Fruit fly (Drosophila melanogaster): ENCODE measurements around the gene CG9662.

CG9662 gene

dm6 chr2L:3376684-3377086, at the start of gene CG9662, which contains the start of gene Ptpa:
Gene CG9662 (minus strand): TSS chr2L:3376737.
Gene Ptpa (plus strand): TSS chr2L:3377002.
- peak; percentile 29 for TF ChIP-seq Myc (optimal IDR thresholded peaks at IDR 0.05)
- TF ChIP-seq sv (GFP tag; optimal IDR thresholded peaks at IDR 0.05): peak; percentile 46
- no peak for TF ChIP-seq Hr78 (GFP tag; optimal IDR thresholded peaks at IDR 0.05)
- peak; percentile 63 for TF ChIP-seq Sp1 (GFP tag; optimal IDR thresholded peaks at IDR 0.05)
- TF ChIP-seq woc (GFP tag; optimal IDR thresholded peaks at IDR 0.05): peak; percentile 79
- no peak for TF ChIP-seq GATAd (GFP tag; optimal IDR thresholded peaks at IDR 0.05)
- TF ChIP-seq ey (GFP tag; optimal IDR thresholded peaks at IDR 0.05): peak; percentile 79
- TF ChIP-seq Vsx2 (GFP tag; optimal IDR thresholded peaks at IDR 0.05; ENCODE audit: partially characterized antibody): no peak
- TF ChIP-seq Rel (GFP tag; optimal IDR thresholded peaks at IDR 0.05): no peak
- peak; percentile 53 for TF ChIP-seq Rel (tag; optimal IDR thresholded peaks at IDR 0.05)
- no peak for TF ChIP-seq dl (GFP tag; optimal IDR thresholded peaks at IDR 0.05; ENCODE audit: insufficient read depth in 1 of 2, partially characterized antibody in 2 of 2)
- no peak for TF ChIP-seq usp (GFP tag; optimal IDR thresholded peaks at IDR 0.05)
- peak in 1 of 2 experiments; percentile 81 for TF ChIP-seq foxo (GFP tag; optimal IDR thresholded peaks at IDR 0.05)
- no peak for TF ChIP-seq lola (GFP tag; optimal IDR thresholded peaks at IDR 0.05)
- TF ChIP-seq N (GFP tag; optimal IDR thresholded peaks at IDR 0.05): no peak
- TF ChIP-seq sage (GFP tag; optimal IDR thresholded peaks at IDR 0.05): no peak
- peak; percentile 59 for TF ChIP-seq CG9705 (GFP tag; optimal IDR thresholded peaks at IDR 0.05)
- TF ChIP-seq HLH106 (tag; optimal IDR thresholded peaks at IDR 0.05): peak; percentile 77
- no peak for TF ChIP-seq Dfd (GFP tag; optimal IDR thresholded peaks at IDR 0.05)
- no peak for TF ChIP-seq CrebA (GFP tag; optimal IDR thresholded peaks at IDR 0.05; ENCODE audit: borderline replicate concordance)
- TF ChIP-seq CG32264 (GFP tag; optimal IDR thresholded peaks at IDR 0.05): peak; percentile 58
- peak; percentile 38 for TF ChIP-seq dsf (GFP tag; optimal IDR thresholded peaks at IDR 0.05; ENCODE audit: borderline replicate concordance)
- TF ChIP-seq Abd-B (GFP tag; optimal IDR thresholded peaks at IDR 0.05): no peak
- no peak for TF ChIP-seq Mio (GFP tag; optimal IDR thresholded peaks at IDR 0.05)
- TF ChIP-seq Dif (GFP tag; optimal IDR thresholded peaks at IDR 0.05; ENCODE audit: partially characterized antibody): no peak
- peak; percentile 0 for TF ChIP-seq jim (GFP tag; optimal IDR thresholded peaks at IDR 0.05)
- TF ChIP-seq br (GFP tag; optimal IDR thresholded peaks at IDR 0.05): peak; percentile 54
- TF ChIP-seq OdsH (GFP tag; optimal IDR thresholded peaks at IDR 0.05): peak; percentile 42
- TF ChIP-seq h (GFP tag; optimal IDR thresholded peaks at IDR 0.05): peak; percentile 71
- peak; percentile 72 for TF ChIP-seq fru (GFP tag; optimal IDR thresholded peaks at IDR 0.05)
- no peak for TF ChIP-seq tai (GFP tag; optimal IDR thresholded peaks at IDR 0.05)
- TF ChIP-seq brk (GFP tag; optimal IDR thresholded peaks at IDR 0.05): no peak
- TF ChIP-seq Jra (GFP tag; optimal IDR thresholded peaks at IDR 0.05): peak; percentile 53
- TF ChIP-seq pan (optimal IDR thresholded peaks at IDR 0.05): no peak
- TF ChIP-seq Hr83 (GFP tag; optimal IDR thresholded peaks at IDR 0.05; ENCODE audit: poor library complexity, severe bottlenecking): peak; percentile 9
- TF ChIP-seq dmrt93B (GFP tag; optimal IDR thresholded peaks at IDR 0.05): peak; percentile 64
- peak; percentile 82 for TF ChIP-seq Hnf4 (GFP tag; optimal IDR thresholded peaks at IDR 0.05)
- peak; percentile 38 for TF ChIP-seq psq (GFP tag; optimal IDR thresholded peaks at IDR 0.05)
- peak; percentile 73 for TF ChIP-seq rgr (GFP tag; optimal IDR thresholded peaks at IDR 0.05)

DNA sequence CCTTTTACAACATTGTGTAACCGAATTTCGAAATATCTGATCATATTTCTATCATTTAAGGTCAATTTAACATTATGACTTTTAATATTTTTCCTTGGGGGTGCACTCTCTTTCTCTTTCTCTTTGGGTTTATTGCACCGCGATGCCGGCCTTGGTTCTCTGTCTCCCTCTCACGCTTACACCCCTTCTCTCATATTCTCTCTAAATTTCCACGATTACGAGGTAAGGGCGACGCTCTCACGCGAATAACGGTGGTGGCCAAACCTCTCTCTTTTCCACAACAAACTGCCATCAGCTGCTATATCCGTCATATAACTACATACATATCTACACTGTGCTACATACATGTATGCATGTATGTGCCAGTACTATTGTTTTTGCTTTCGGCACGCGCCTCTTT, 49.4 kb upstream of the CG9662 start:
- no peak for TF ChIP-seq rgr (GFP tag; optimal IDR thresholded peaks at IDR 0.05)
- TF ChIP-seq dmrt93B (GFP tag; optimal IDR thresholded peaks at IDR 0.05): no peak
- no peak for TF ChIP-seq Sp1 (GFP tag; optimal IDR thresholded peaks at IDR 0.05)
- no peak for TF ChIP-seq GATAd (GFP tag; optimal IDR thresholded peaks at IDR 0.05)
- TF ChIP-seq N (GFP tag; optimal IDR thresholded peaks at IDR 0.05): no peak
- no peak for TF ChIP-seq Hnf4 (GFP tag; optimal IDR thresholded peaks at IDR 0.05)
- no peak for TF ChIP-seq sv (GFP tag; optimal IDR thresholded peaks at IDR 0.05)
- no peak for TF ChIP-seq Jra (GFP tag; optimal IDR thresholded peaks at IDR 0.05)
- TF ChIP-seq foxo (GFP tag; optimal IDR thresholded peaks at IDR 0.05): no peak
- no peak for TF ChIP-seq HLH106 (tag; optimal IDR thresholded peaks at IDR 0.05)
- no peak for TF ChIP-seq fru (GFP tag; optimal IDR thresholded peaks at IDR 0.05)
- no peak for TF ChIP-seq brk (GFP tag; optimal IDR thresholded peaks at IDR 0.05)
- TF ChIP-seq usp (GFP tag; optimal IDR thresholded peaks at IDR 0.05): no peak
- no peak for TF ChIP-seq Dif (GFP tag; optimal IDR thresholded peaks at IDR 0.05; ENCODE audit: partially characterized antibody)
- no peak for TF ChIP-seq dsf (GFP tag; optimal IDR thresholded peaks at IDR 0.05; ENCODE audit: borderline replicate concordance)
- no peak for TF ChIP-seq OdsH (GFP tag; optimal IDR thresholded peaks at IDR 0.05)

Data from whole organism, wandering third instar larva.